Fruit fly (Drosophila melanogaster): ENCODE results near the gene CG14374.

dm6 chr3R:13417067-13417595, 20.2 kb upstream of the CG14374 start:
- TF ChIP-seq EcR (GFP tag; optimal IDR thresholded peaks at IDR 0.05) (no peak), psq (optimal IDR thresholded peaks at IDR 0.05) (no peak), pan (optimal IDR thresholded peaks at IDR 0.05) (no peak), CG8478 (optimal IDR thresholded peaks at IDR 0.05) (no peak)

Data from whole organism.